Worm (Caenorhabditis elegans): Measurements from ENCODE around the gene lin-8.

Gene lin-8

ce11 chrII:3038453-3038909 is 18.1 kb upstream of the lin-8 start, which contains the start of the genes B0454.26 and B0454.5:
TSS of gene B0454.26 (minus strand) at chrII:3038553.
TSS of gene B0454.5 (plus strand) at chrII:3038859.
- TF ChIP-seq ZK546.5 (tag; optimal IDR thresholded peaks at IDR 0.05) (no peak), lin-11 (tag; optimal IDR thresholded peaks at IDR 0.05) (no peak), Y55F3AM.14 (GFP tag; optimal IDR thresholded peaks at IDR 0.05) (no peak), lin-39 (tag; optimal IDR thresholded peaks at IDR 0.05) (no peak), sma-3 (GFP tag; optimal IDR thresholded peaks at IDR 0.05) (no peak), sma-9 (GFP tag; optimal IDR thresholded peaks at IDR 0.05) (no peak), sma-9 (tag; optimal IDR thresholded peaks at IDR 0.05) (no peak), mbf-1 (tag; optimal IDR thresholded peaks at IDR 0.05) (no peak), mab-5 (tag; optimal IDR thresholded peaks at IDR 0.05) (no peak), elt-3 (tag; optimal IDR thresholded peaks at IDR 0.05) (no peak), unc-62 (GFP tag; optimal IDR thresholded peaks at IDR 0.05) (no peak)

- no peak for TF ChIP-seq gmeb-1 (tag; optimal IDR thresholded peaks at IDR 0.05)
- no peak for TF ChIP-seq peb-1 (tag; optimal IDR thresholded peaks at IDR 0.05)
- TF ChIP-seq ZK546.5 (tag; optimal IDR thresholded peaks at IDR 0.05): no peak
- TF ChIP-seq mab-5 (tag; optimal IDR thresholded peaks at IDR 0.05): no peak
- no peak for TF ChIP-seq C34F6.9 (tag; optimal IDR thresholded peaks at IDR 0.05)
- TF ChIP-seq unc-39 (tag; optimal IDR thresholded peaks at IDR 0.05): no peak
- TF ChIP-seq elt-1 (tag; optimal IDR thresholded peaks at IDR 0.05): no peak
- no peak for TF ChIP-seq nhr-11 (tag; optimal IDR thresholded peaks at IDR 0.05)
- TF ChIP-seq fos-1 (tag; optimal IDR thresholded peaks at IDR 0.05): no peak
- no peak for TF ChIP-seq R02D3.7 (tag; optimal IDR thresholded peaks at IDR 0.05)
- TF ChIP-seq zag-1 (tag; optimal IDR thresholded peaks at IDR 0.05): no peak
- no peak for TF ChIP-seq nhr-12 (tag; optimal IDR thresholded peaks at IDR 0.05)
- no peak for TF ChIP-seq nhr-6 (tag; optimal IDR thresholded peaks at IDR 0.05)
- TF ChIP-seq ceh-82 (tag; optimal IDR thresholded peaks at IDR 0.05): no peak
- no peak for TF ChIP-seq nhr-25 (tag; optimal IDR thresholded peaks at IDR 0.05)
- TF ChIP-seq dmd-4 (tag; optimal IDR thresholded peaks at IDR 0.05): no peak
- no peak for TF ChIP-seq F13H6.1 (tag; optimal IDR thresholded peaks at IDR 0.05)
Measured at ce11 chrII:3043358-3043757, 13.3 kb upstream of the lin-8 start, which contains the start of gene B0454.8. TSS of gene B0454.8 (minus strand) at chrII:3043458.

- TF ChIP-seq ztf-1 (GFP tag; conservative IDR thresholded peaks at IDR 0.05) (no peak), skn-1 (tag; optimal IDR thresholded peaks at IDR 0.05) (no peak), sma-3 (GFP tag; optimal IDR thresholded peaks at IDR 0.05) (no peak), lin-11 (tag; optimal IDR thresholded peaks at IDR 0.05) (no peak), nhr-11 (tag; optimal IDR thresholded peaks at IDR 0.05) (no peak), lsy-2 (tag; optimal IDR thresholded peaks at IDR 0.05) (no peak), peb-1 (tag; optimal IDR thresholded peaks at IDR 0.05) (no peak), mab-5 (tag; optimal IDR thresholded peaks at IDR 0.05) (no peak), nhr-77 (tag; optimal IDR thresholded peaks at IDR 0.05) (no peak), sem-4 (tag; optimal IDR thresholded peaks at IDR 0.05) (no peak), nhr-6 (tag; optimal IDR thresholded peaks at IDR 0.05) (no peak), alr-1 (tag; optimal IDR thresholded peaks at IDR 0.05) (no peak), ceh-82 (tag; optimal IDR thresholded peaks at IDR 0.05) (no peak), crh-2 (tag; optimal IDR thresholded peaks at IDR 0.05) (no peak), lin-39 (tag; optimal IDR thresholded peaks at IDR 0.05) (no peak), aly-2 (tag; optimal IDR thresholded peaks at IDR 0.05) (no peak), nhr-10 (tag; optimal IDR thresholded peaks at IDR 0.05) (no peak)
Measured at ce11 chrII:3044023-3044422, 12.6 kb upstream of the lin-8 start, which contains the start of gene sri-29. TSS of gene sri-29 (plus strand) at chrII:3044323.

- TF ChIP-seq gmeb-1 (tag; optimal IDR thresholded peaks at IDR 0.05) (no peak), nhr-12 (tag; optimal IDR thresholded peaks at IDR 0.05) (no peak), ama-1 (optimal IDR thresholded peaks at IDR 0.05) (no peak), unc-39 (tag; optimal IDR thresholded peaks at IDR 0.05) (no peak), nhr-21 (tag; optimal IDR thresholded peaks at IDR 0.05) (no peak), snpc-4 (tag; optimal IDR thresholded peaks at IDR 0.05) (no peak), mdl-1 (tag; optimal IDR thresholded peaks at IDR 0.05) (no peak), egl-27 (tag; optimal IDR thresholded peaks at IDR 0.05) (no peak)
Measured at ce11 chrII:3045422-3045821, 11.2 kb upstream of the lin-8 start.
